Worm (Caenorhabditis elegans) whole organism, L1 larva: ENCODE measurements around the gene F25F2.1.

Experiments
- aly-2 ChIP-seq: fragments of 150-350 bp; optimal IDR thresholded peaks from 2 replicates; lab custom pipeline; 2014; ENCODE audit warnings: missing biosample characterization, missing genetic modification characterization
- jun-1 ChIP-seq: fragments of 150-350 bp; optimal IDR thresholded peaks from 2 replicates; lab custom pipeline; 2014; ENCODE audit warnings: missing biosample characterization, missing genetic modification reagents, missing genetic modification characterization
- lin-15B ChIP-seq: fragments of 150-350 bp; sonication (generic microtip); optimal IDR thresholded peaks from 3 replicates; lab custom pipeline; 2014; ENCODE audit warnings: missing biosample characterization, missing genetic modification characterization
- lin-39 ChIP-seq: fragments of 150-350 bp; optimal IDR thresholded peaks from 2 replicates; lab custom pipeline; 2014; ENCODE audit warnings: missing biosample characterization, missing genetic modification reagents, missing genetic modification characterization
- lsy-2 ChIP-seq, 2 experiments: fragments of 150-350 bp; optimal IDR thresholded peaks; 2 replicates each; lab custom pipeline; 2014; ENCODE audit warnings: missing biosample characterization in 2 of 2, missing genetic modification characterization in 2 of 2
- nhr-12 ChIP-seq: sonication (generic microtip); optimal IDR thresholded peaks from 2 replicates; lab custom pipeline; 2017; ENCODE audit warnings: missing biosample characterization, missing genetic modification characterization
- nhr-28 ChIP-seq: fragments of 150-350 bp; optimal IDR thresholded peaks from 2 replicates; lab custom pipeline; 2014; ENCODE audit warnings: missing biosample characterization, missing genetic modification characterization
- nhr-84 ChIP-seq: sonication (generic microtip); optimal IDR thresholded peaks from 2 replicates; lab custom pipeline; 2017; ENCODE audit warnings: missing biosample characterization, missing genetic modification characterization
- pqm-1 ChIP-seq: sonication (generic microtip); optimal IDR thresholded peaks from 3 replicates; lab custom pipeline; 2017; ENCODE audit warnings: missing biosample characterization, missing genetic modification characterization
- skn-1 ChIP-seq: fragments of 150-350 bp; optimal IDR thresholded peaks from 2 replicates; lab custom pipeline; 2014; ENCODE audit warnings: missing biosample characterization, missing genetic modification characterization
- snpc-4 ChIP-seq: fragments of 150-350 bp; optimal IDR thresholded peaks from 2 replicates; lab custom pipeline; 2014; ENCODE audit warnings: missing biosample characterization, missing genetic modification characterization
- snu-23 ChIP-seq: sonication (generic microtip); optimal IDR thresholded peaks from 2 replicates; lab custom pipeline; 2016; ENCODE audit warnings: missing genetic modification characterization, missing compliant biosample characterization
- unc-62 ChIP-seq: fragments of 150-350 bp; optimal IDR thresholded peaks from 2 replicates; lab custom pipeline; 2014; ENCODE audit warnings: missing biosample characterization, missing genetic modification reagents, missing genetic modification characterization

- TF ChIP-seq nhr-84 (tag; lab: Kevin White, UChicago) (no peak), lin-39 (tag; lab: Kevin White, UChicago) (no peak), nhr-12 (tag; lab: Kevin White, UChicago) (no peak), nhr-28 (tag; lab: Kevin White, UChicago) (no peak), unc-62 (GFP tag; lab: Kevin White, UChicago) (no peak), lsy-2 (tag; optimal IDR thresholded peaks at IDR 0.05; lab: Kevin White, UChicago) (peak in 1 of 2 experiments; percentile 5), snu-23 (GFP tag; lab: Kevin White, UChicago) (no peak), skn-1 (no peak), lin-15B (no peak), jun-1 (no peak), aly-2 (tag; lab: Kevin White, UChicago) (no peak), pqm-1 (tag; lab: Kevin White, UChicago) (no peak), snpc-4 (no peak)
Observed at ce11 chrIII:4460242-4460641, 48.4 kb upstream of the F25F2.1 start.
